Worm (Caenorhabditis elegans): ENCODE data around the gene srw-108.

DNA sequence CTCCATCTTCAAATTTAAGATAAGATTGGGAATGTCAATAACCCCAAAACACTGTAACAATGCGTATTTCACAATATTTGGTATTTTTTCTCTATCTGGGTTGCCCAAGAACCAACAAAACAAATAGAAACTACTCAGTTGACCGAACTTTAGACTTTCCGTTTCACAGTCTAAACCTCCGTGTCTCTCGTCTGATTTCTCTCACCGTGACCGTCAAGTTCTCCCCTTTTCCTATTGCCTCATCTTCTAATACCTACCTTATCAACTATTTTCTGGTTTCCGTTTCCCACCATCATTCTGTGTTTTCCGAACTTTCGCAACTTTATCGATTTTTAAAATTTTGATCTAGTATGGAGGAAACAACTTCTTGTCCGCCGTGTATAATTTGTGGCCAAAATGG lies 33.4 kb upstream of the srw-108 start, which contains the start of gene nhr-131:
- TF ChIP-seq lsy-2 (tag; optimal IDR thresholded peaks at IDR 0.05) (no peak), aly-2 (tag; optimal IDR thresholded peaks at IDR 0.05) (no peak), nhr-11 (tag; optimal IDR thresholded peaks at IDR 0.05) (no peak), ztf-11 (tag; optimal IDR thresholded peaks at IDR 0.05) (no peak), daf-19 (GFP tag; conservative IDR thresholded peaks at IDR 0.05) (no peak)

Data from whole organism, L4 larva.